Fruit fly (Drosophila melanogaster): Measurements from ENCODE around the gene ATPsynCF6.

The ATPsynCF6 gene

dm6 chr3R:23334036-23334744, 21.7 kb downstream of the ATPsynCF6 start (continued):
- TF ChIP-seq oc (tag; optimal IDR thresholded peaks at IDR 0.05) (no peak), onecut (GFP tag; IDR thresholded peaks at IDR 0.05) (no peak), klu (GFP tag; IDR thresholded peaks at IDR 0.05) (no peak), CG12104 (GFP tag; optimal IDR thresholded peaks at IDR 0.05) (no peak), CG32532 (GFP tag; IDR thresholded peaks at IDR 0.05) (peak; percentile 8; the same call in 1 of the 2 replicates), CG10274 (GFP tag; optimal IDR thresholded peaks at IDR 0.05) (no peak), nau (GFP tag; optimal IDR thresholded peaks at IDR 0.05) (no peak), CTCF (GFP tag; optimal IDR thresholded peaks at IDR 0.05) (no peak), kni (GFP tag; optimal IDR thresholded peaks at IDR 0.05) (peak; percentile 28), CG4360 (GFP tag; IDR thresholded peaks at IDR 0.05) (peak; percentile 73), slp2 (GFP tag; optimal IDR thresholded peaks at IDR 0.05) (no peak), CG6813 (GFP tag; optimal IDR thresholded peaks at IDR 0.05) (no peak), MTF-1 (GFP tag; optimal IDR thresholded peaks at IDR 0.05; ENCODE audit: borderline replicate concordance) (no peak), CG15514 (GFP tag; optimal IDR thresholded peaks at IDR 0.05) (no peak), D (optimal IDR thresholded peaks at IDR 0.05) (no peak), D (GFP tag; optimal IDR thresholded peaks at IDR 0.05) (no peak), Neu2 (GFP tag; optimal IDR thresholded peaks at IDR 0.05; ENCODE audit: borderline replicate concordance) (no peak), nerfin-2 (GFP tag; IDR thresholded peaks at IDR 0.05; ENCODE audit: partially characterized antibody) (no peak), Gsc (GFP tag; IDR thresholded peaks at IDR 0.05) (no peak), zen2 (GFP tag; IDR thresholded peaks at IDR 0.05; ENCODE audit: partially characterized antibody) (no peak), ranshi (GFP tag; IDR thresholded peaks at IDR 0.05) (no peak), CG17912 (GFP tag; optimal IDR thresholded peaks at IDR 0.05) (no peak), CG9215 (GFP tag; IDR thresholded peaks at IDR 0.05) (no peak), sna (GFP tag; IDR thresholded peaks at IDR 0.05; ENCODE audit: partially characterized antibody) (no peak), Hr51 (GFP tag; optimal IDR thresholded peaks at IDR 0.05) (peak in 1 of 2 experiments; percentile 30), CG3407 (GFP tag; optimal IDR thresholded peaks at IDR 0.05) (no peak), bsh (GFP tag; optimal IDR thresholded peaks at IDR 0.05) (peak in 1 of 2 experiments; percentile 99), mam (GFP tag; optimal IDR thresholded peaks at IDR 0.05) (no peak), Stat92E (GFP tag; optimal IDR thresholded peaks at IDR 0.05) (peak in 1 of 3 experiments; percentile 60), sens (GFP tag) (peak; percentile 62), dan (GFP tag; IDR thresholded peaks at IDR 0.05) (no peak), Oaz (GFP tag; IDR thresholded peaks at IDR 0.05) (no peak), CG11560 (tag; IDR thresholded peaks at IDR 0.05) (no peak), CG32772 (GFP tag; IDR thresholded peaks at IDR 0.05) (no peak), wor (GFP tag; IDR thresholded peaks at IDR 0.05) (no peak), Tbp (GFP tag; optimal IDR thresholded peaks at IDR 0.05) (no peak), CG1647 (GFP tag; optimal IDR thresholded peaks at IDR 0.05) (no peak), HmgD (GFP tag; optimal IDR thresholded peaks at IDR 0.05) (no peak), pho (GFP tag; optimal IDR thresholded peaks at IDR 0.05) (no peak), CG16813 (GFP tag; IDR thresholded peaks at IDR 0.05; ENCODE audit: partially characterized antibody) (no peak), CkIIα-i1 (GFP tag; IDR thresholded peaks at IDR 0.05) (no peak), sima (GFP tag; optimal IDR thresholded peaks at IDR 0.05) (no peak), so (GFP tag; IDR thresholded peaks at IDR 0.05) (0 out of 3 replicates have a peak, but pooled peaks have one; percentile 9), Dip2 (GFP tag; IDR thresholded peaks at IDR 0.05) (no peak), stwl (tag; optimal IDR thresholded peaks at IDR 0.05) (no peak), D19A (tag; optimal IDR thresholded peaks at IDR 0.05) (no peak), yki (optimal IDR thresholded peaks at IDR 0.05) (peak; percentile 64), toy (GFP tag; IDR thresholded peaks at IDR 0.05) (no peak), CG31441 (GFP tag; IDR thresholded peaks at IDR 0.05) (no peak), CG4617 (GFP tag; optimal IDR thresholded peaks at IDR 0.05; ENCODE audit: borderline replicate concordance) (no peak), abd-A (tag; optimal IDR thresholded peaks at IDR 0.05) (peak; percentile 2)

Data from whole organism, embryonic.